Fruit fly (Drosophila melanogaster) whole organism, embryonic: ENCODE results near the gene timeout.

ENCODE experiments used
- Bgb ChIP-seq: fragments of 200-800 bp; sonication (Bioruptor generic); IDR thresholded peaks from 2 replicates; pipeline ENCODE4 v1.3.6; 2022; ENCODE audit warnings: missing biosample characterization, missing genetic modification characterization; ENCODE audit not compliant: partially characterized antibody
- C15 ChIP-seq: fragments of 200-800 bp; sonication (Bioruptor generic); IDR thresholded peaks from 3 replicates; pipeline ENCODE4 v1.3.6; 2022; ENCODE audit warnings: missing biosample characterization, missing genetic modification characterization
- CG10654 ChIP-seq: fragments of 200-800 bp; sonication (Bioruptor generic); optimal IDR thresholded peaks from 2 replicates; lab custom pipeline; 2016; ENCODE audit warnings: missing biosample characterization, missing genetic modification characterization
- CG11093 ChIP-seq: fragments of 200-800 bp; sonication (Bioruptor generic); IDR thresholded peaks from 3 replicates; pipeline ENCODE4 v1.3.6; 2022; ENCODE audit warnings: missing biosample characterization, missing genetic modification characterization
- CG12942 ChIP-seq: fragments of 200-800 bp; sonication (Bioruptor generic); optimal IDR thresholded peaks from 3 replicates; lab custom pipeline; 2016; ENCODE audit warnings: missing biosample characterization, missing genetic modification characterization
- CG13894 ChIP-seq: fragments of 200-800 bp; sonication (Bioruptor generic); optimal IDR thresholded peaks from 3 replicates; lab custom pipeline; 2018; ENCODE audit warnings: missing biosample characterization, mild to moderate bottlenecking, missing genetic modification characterization, moderate library complexity
- CG14667 ChIP-seq: fragments of 200-800 bp; sonication (Bioruptor generic); IDR thresholded peaks from 2 replicates; pipeline ENCODE4 v1.3.6; 2022; ENCODE audit warnings: missing biosample characterization, missing genetic modification characterization
- CG14710 ChIP-seq: fragments of 200-800 bp; sonication (Bioruptor generic); optimal IDR thresholded peaks from 3 replicates; lab custom pipeline; 2019; ENCODE audit warnings: missing biosample characterization, mild to moderate bottlenecking, missing genetic modification characterization, moderate library complexity
- CG17612 ChIP-seq: fragments of 200-800 bp; sonication (Bioruptor generic); IDR thresholded peaks from 2 replicates; pipeline ENCODE4 v1.3.6; 2022; ENCODE audit warnings: missing biosample characterization, missing genetic modification characterization
- CG18599 ChIP-seq: fragments of 200-800 bp; sonication (Bioruptor generic); optimal IDR thresholded peaks from 3 replicates; lab custom pipeline; 2017; ENCODE audit warnings: missing biosample characterization, missing genetic modification characterization, mild to moderate bottlenecking, moderate library complexity, missing genetic modification reagents
- CG2120 ChIP-seq: fragments of 200-800 bp; sonication (Bioruptor generic); optimal IDR thresholded peaks from 3 replicates; lab custom pipeline; 2016; ENCODE audit warnings: missing biosample characterization, missing genetic modification characterization
- CG2202 ChIP-seq: fragments of 200-800 bp; sonication (Bioruptor generic); optimal IDR thresholded peaks from 2 replicates; lab custom pipeline; 2018; ENCODE audit warnings: missing biosample characterization, mild to moderate bottlenecking, missing genetic modification characterization
- CG3065 ChIP-seq: fragments of 200-800 bp; sonication (Bioruptor generic); optimal IDR thresholded peaks from 2 replicates; lab custom pipeline; 2016; ENCODE audit warnings: missing biosample characterization, missing genetic modification characterization
- CG34376 ChIP-seq: fragments of 200-800 bp; sonication (Bioruptor generic); optimal IDR thresholded peaks from 2 replicates; lab custom pipeline; 2018; ENCODE audit warnings: missing biosample characterization, mild to moderate bottlenecking, missing genetic modification characterization
- CG34422 ChIP-seq: fragments of 200-800 bp; sonication (Bioruptor generic); IDR thresholded peaks from 3 replicates; pipeline ENCODE4 v1.3.6; 2022; ENCODE audit warnings: missing biosample characterization, missing genetic modification characterization
- CG4360 ChIP-seq: fragments of 200-800 bp; sonication (Bioruptor generic); IDR thresholded peaks from 2 replicates; pipeline ENCODE4 v1.3.6; 2022; ENCODE audit warnings: missing biosample characterization, missing genetic modification characterization
- CG4404 ChIP-seq: fragments of 200-800 bp; sonication (Bioruptor generic); IDR thresholded peaks from 2 replicates; pipeline ENCODE4 v1.3.6; 2022; ENCODE audit warnings: missing biosample characterization, missing genetic modification characterization
- CG6683 ChIP-seq: fragments of 200-800 bp; sonication (Bioruptor generic); optimal IDR thresholded peaks from 2 replicates; lab custom pipeline; 2017; ENCODE audit warnings: missing biosample characterization, mild to moderate bottlenecking, missing genetic modification characterization, missing genetic modification reagents
- CG8388 ChIP-seq: fragments of 200-800 bp; sonication (Bioruptor generic); optimal IDR thresholded peaks from 2 replicates; lab custom pipeline; 2019; ENCODE audit warnings: missing biosample characterization, mild to moderate bottlenecking, missing genetic modification characterization, moderate library complexity
- CG8944 ChIP-seq: fragments of 200-800 bp; sonication (Bioruptor generic); optimal IDR thresholded peaks from 3 replicates; lab custom pipeline; 2016; ENCODE audit warnings: missing biosample characterization, missing genetic modification characterization
- CG9876 ChIP-seq: fragments of 200-800 bp; sonication (Bioruptor generic); optimal IDR thresholded peaks from 2 replicates; lab custom pipeline; 2016; ENCODE audit warnings: missing biosample characterization, missing genetic modification characterization
- Chrac-16 ChIP-seq: fragments of 200-800 bp; sonication (Bioruptor generic); optimal IDR thresholded peaks from 3 replicates; lab custom pipeline; 2016; ENCODE audit warnings: missing biosample characterization, missing genetic modification characterization
- Deaf1 ChIP-seq: fragments of 200-800 bp; optimal IDR thresholded peaks from 3 replicates; lab custom pipeline; 2019; ENCODE audit warnings: missing biosample characterization, mild to moderate bottlenecking, missing genetic modification characterization, moderate library complexity
- Dip3 ChIP-seq: fragments of 200-800 bp; sonication (Bioruptor generic); optimal IDR thresholded peaks from 3 replicates; lab custom pipeline; 2016; ENCODE audit warnings: missing biosample characterization, missing genetic modification characterization
- Dp ChIP-seq: fragments of 200-800 bp; sonication (Bioruptor generic); optimal IDR thresholded peaks from 2 replicates; lab custom pipeline; 2018; ENCODE audit warnings: missing biosample characterization, mild to moderate bottlenecking, missing genetic modification characterization, moderate library complexity
- Dref ChIP-seq: fragments of 200-800 bp; sonication (Bioruptor generic); IDR thresholded peaks from 2 replicates; pipeline ENCODE4 v1.3.6; 2022; ENCODE audit warnings: missing biosample characterization, missing genetic modification characterization
- Ets65A ChIP-seq: fragments of 200-800 bp; sonication (Bioruptor generic); peaks from one replicate; lab custom pipeline; 2016; ENCODE audit warnings: missing biosample characterization, missing genetic modification characterization
- HLH3B ChIP-seq: fragments of 200-800 bp; sonication (Bioruptor generic); IDR thresholded peaks from 2 replicates; pipeline ENCODE4 v1.3.6; 2022; ENCODE audit warnings: missing biosample characterization, missing genetic modification characterization
- Kr ChIP-seq: fragments of 200-800 bp; sonication (Bioruptor generic); optimal IDR thresholded peaks from 2 replicates; lab custom pipeline; 2017; ENCODE audit warnings: missing biosample characterization, mild to moderate bottlenecking, missing genetic modification characterization
- Lpt ChIP-seq: fragments of >200 bp; optimal IDR thresholded peaks from 2 replicates; lab custom pipeline; 2018; ENCODE audit warnings: missing biosample characterization, missing genetic modification characterization
- Mad ChIP-seq: fragments of 200-800 bp; sonication (Bioruptor generic); optimal IDR thresholded peaks from 2 replicates; lab custom pipeline; 2016; ENCODE audit warnings: missing biosample characterization, missing genetic modification characterization
- Mrtf ChIP-seq: fragments of 200-800 bp; sonication (Bioruptor generic); IDR thresholded peaks from 3 replicates; pipeline ENCODE4 v1.3.6; 2022; ENCODE audit warnings: missing biosample characterization, missing genetic modification characterization
- Vsx1 ChIP-seq: fragments of 200-800 bp; sonication (Bioruptor generic); optimal IDR thresholded peaks from 2 replicates; lab custom pipeline; 2017; ENCODE audit warnings: missing biosample characterization, mild to moderate bottlenecking, missing genetic modification characterization, missing genetic modification reagents
- br ChIP-seq: fragments of >200 bp; optimal IDR thresholded peaks from 2 replicates; lab custom pipeline; 2017
- btn ChIP-seq: fragments of 200-800 bp; sonication (Bioruptor generic); optimal IDR thresholded peaks from 2 replicates; lab custom pipeline; 2016; ENCODE audit warnings: missing biosample characterization, missing genetic modification characterization
- cad ChIP-seq: fragments of >200 bp; optimal IDR thresholded peaks from 2 replicates; lab custom pipeline; 2017; ENCODE audit warnings: missing biosample characterization, missing genetic modification characterization
- chm ChIP-seq: fragments of 200-800 bp; sonication (Bioruptor generic); IDR thresholded peaks from 2 replicates; pipeline ENCODE4 v1.3.6; 2022; ENCODE audit warnings: missing biosample characterization, missing genetic modification characterization
- chn ChIP-seq: fragments of 200-800 bp; sonication (Bioruptor generic); optimal IDR thresholded peaks from 2 replicates; lab custom pipeline; 2016; ENCODE audit warnings: missing biosample characterization, missing genetic modification characterization
- crol ChIP-seq: fragments of 200-800 bp; sonication (Bioruptor generic); IDR thresholded peaks from 2 replicates; pipeline ENCODE4 v1.3.6; 2022; ENCODE audit warnings: missing biosample characterization, missing genetic modification characterization
- en ChIP-seq: fragments of 200-800 bp; sonication (Bioruptor generic); optimal IDR thresholded peaks from 2 replicates; lab custom pipeline; 2016; ENCODE audit warnings: missing biosample characterization, missing genetic modification characterization
- fd3F ChIP-seq: fragments of 200-800 bp; sonication (Bioruptor generic); optimal IDR thresholded peaks from 2 replicates; lab custom pipeline; 2018; ENCODE audit warnings: missing biosample characterization, mild to moderate bottlenecking, missing genetic modification characterization, moderate library complexity
- gsb-n ChIP-seq: fragments of 200-800 bp; sonication (Bioruptor generic); optimal IDR thresholded peaks from 3 replicates; lab custom pipeline; 2018; ENCODE audit warnings: missing biosample characterization, mild to moderate bottlenecking, missing genetic modification characterization
- lola ChIP-seq, 3 experiments: fragments of >200 bp in 2 of 3; fragments of 200-800 bp in 1 of 3; sonication (Bioruptor generic) in 1 of 3; optimal IDR thresholded peaks; 2 replicates each; lab custom pipeline; 2017 to 2019; ENCODE audit warnings: missing biosample characterization in 3 of 3, missing genetic modification characterization in 3 of 3, mild to moderate bottlenecking in 1 of 3, moderate library complexity in 1 of 3
- rib ChIP-seq: fragments of 200-800 bp; sonication (Bioruptor generic); IDR thresholded peaks from 2 replicates; pipeline ENCODE4 v1.3.6; 2022; ENCODE audit warnings: missing biosample characterization, missing genetic modification characterization
- ro ChIP-seq: fragments of 200-800 bp; sonication (Bioruptor generic); IDR thresholded peaks from 2 replicates; pipeline ENCODE4 v1.3.6; 2022; ENCODE audit warnings: missing biosample characterization, missing genetic modification characterization
- salm ChIP-seq: fragments of 200-800 bp; sonication (Bioruptor generic); optimal IDR thresholded peaks from 2 replicates; lab custom pipeline; 2018; ENCODE audit warnings: missing biosample characterization, mild to moderate bottlenecking, missing genetic modification characterization
- sima ChIP-seq: fragments of 200-800 bp; sonication (Bioruptor generic); optimal IDR thresholded peaks from 2 replicates; lab custom pipeline; 2016; ENCODE audit warnings: missing biosample characterization, missing genetic modification characterization
- sqz ChIP-seq: fragments of 200-800 bp; sonication (Bioruptor generic); optimal IDR thresholded peaks from 3 replicates; lab custom pipeline; 2018; ENCODE audit warnings: missing biosample characterization, mild to moderate bottlenecking, missing genetic modification characterization
- ttk ChIP-seq: fragments of 200-800 bp; sonication (Bioruptor generic); IDR thresholded peaks from 2 replicates; pipeline ENCODE4 v2.1.2; 2022; ENCODE audit warnings: missing biosample characterization, missing genetic modification characterization
- vfl ChIP-seq: fragments of 200-800 bp; sonication (Bioruptor generic); optimal IDR thresholded peaks from 2 replicates; lab custom pipeline; 2016; ENCODE audit warnings: missing biosample characterization, missing genetic modification characterization
- wek ChIP-seq: fragments of 200-800 bp; sonication (Bioruptor generic); optimal IDR thresholded peaks from 3 replicates; lab custom pipeline; 2018; ENCODE audit warnings: missing biosample characterization, mild to moderate bottlenecking, missing genetic modification characterization, moderate library complexity
- zf30C ChIP-seq: fragments of 200-800 bp; sonication (Bioruptor generic); optimal IDR thresholded peaks from 3 replicates; lab custom pipeline; 2018; ENCODE audit warnings: missing biosample characterization, mild to moderate bottlenecking, missing genetic modification characterization

The timeout gene

DNA sequence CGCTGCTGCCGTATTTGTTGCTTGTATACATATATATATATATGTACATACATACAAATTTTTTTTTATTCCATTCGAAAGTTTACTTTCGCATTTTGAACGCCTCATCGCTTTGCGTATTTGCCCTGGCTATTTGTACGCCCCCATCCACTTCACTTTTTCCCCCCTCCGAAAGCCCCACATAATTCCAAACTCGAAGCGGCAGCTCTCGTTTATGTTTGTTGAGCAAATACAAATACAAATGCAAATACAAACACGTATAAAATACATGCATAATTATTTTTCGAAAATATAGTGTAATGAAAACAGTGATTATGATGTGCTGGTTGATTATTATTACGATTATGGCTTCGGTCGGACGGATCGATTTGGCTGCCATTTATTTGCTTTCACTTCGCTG is 20.4 kb upstream of the timeout start (continued):
- TF ChIP-seq Mad (GFP tag; lab: Kevin White, UChicago) (peak; percentile 72), Dref (GFP tag; lab: Robert Waterston, UW) (no peak), CG8388 (GFP tag; lab: Kevin White, UChicago) (peak; percentile 88), Dip3 (GFP tag; lab: Kevin White, UChicago) (no peak), btn (GFP tag; lab: Kevin White, UChicago) (peak; percentile 84), CG6683 (GFP tag; lab: Kevin White, UChicago) (peak; percentile 82), CG18599 (peak; percentile 88), salm (tag; lab: Kevin White, UChicago) (peak; percentile 94), CG17612 (GFP tag; lab: Robert Waterston, UW) (no peak), ttk (GFP tag; lab: Robert Waterston, UW) (peak; percentile 55; the same call in 1 of the 2 replicates), CG10654 (peak; percentile 88), CG3065 (GFP tag; lab: Kevin White, UChicago) (peak; percentile 73), CG2202 (tag; lab: Kevin White, UChicago) (peak; percentile 93), rib (GFP tag; lab: Robert Waterston, UW) (no peak), gsb-n (tag; lab: Kevin White, UChicago) (peak; percentile 97), sima (peak; percentile 49), chm (peak; percentile 75; the same call in 1 of the 2 replicates), CG4360 (GFP tag; lab: Robert Waterston, UW) (peak; percentile 49; the same call in 1 of the 2 replicates), zf30C (GFP tag; lab: Kevin White, UChicago) (no peak), br (lab: Kevin White, UChicago) (no peak), CG12942 (peak; percentile 78), en (GFP tag; lab: Kevin White, UChicago) (peak; percentile 73), CG14667 (GFP tag; lab: Robert Waterston, UW) (no peak), CG2120 (GFP tag; lab: Kevin White, UChicago) (peak; percentile 24), CG34422 (GFP tag; lab: Robert Waterston, UW) (0 out of 3 replicates have a peak, but pooled peaks have one; percentile 21), Chrac-16 (peak; percentile 56), CG34376 (GFP tag; lab: Kevin White, UChicago) (no peak), Deaf1 (tag; lab: Kevin White, UChicago) (peak; percentile 41), cad (GFP tag; lab: Kevin White, UChicago) (no peak), CG4404 (GFP tag; lab: Robert Waterston, UW) (no peak), CG14710 (tag; lab: Kevin White, UChicago) (peak; percentile 95), Ets65A (GFP tag; lab: Kevin White, UChicago) (no peak), wek (GFP tag; lab: Kevin White, UChicago) (peak; percentile 93), CG8944 (peak; percentile 67), ro (GFP tag; lab: Robert Waterston, UW) (no peak), Bgb (no peak), Lpt (GFP tag; lab: Kevin White, UChicago) (no peak), CG13894 (no peak), sqz (GFP tag; lab: Kevin White, UChicago) (peak; percentile 93), vfl (GFP tag; lab: Kevin White, UChicago) (no peak), lola (GFP tag; optimal IDR thresholded peaks at IDR 0.05; lab: Kevin White, UChicago) (peak in 1 of 3 experiments; percentile 87), fd3F (GFP tag; lab: Kevin White, UChicago) (peak; percentile 77), Kr (GFP tag; lab: Kevin White, UChicago) (peak; percentile 97), chn (peak; percentile 56), Vsx1 (GFP tag; lab: Kevin White, UChicago) (peak; percentile 97), CG9876 (GFP tag; lab: Kevin White, UChicago) (peak; percentile 44), crol (peak; percentile 65), HLH3B (GFP tag; lab: Robert Waterston, UW) (peak; percentile 83), CG11093 (GFP tag; lab: Robert Waterston, UW) (peak; percentile 13; the same call in 1 of the 3 replicates), Mrtf (GFP tag; lab: Robert Waterston, UW) (peak; percentile 75; the same call in 2 of the 3 replicates), C15 (GFP tag; lab: Robert Waterston, UW) (no peak), Dp (GFP tag; lab: Kevin White, UChicago) (no peak)
